Worm (Caenorhabditis elegans): ENCODE results near the gene ZK1127.3.
"Not testable (repeated sequence)": the region's sequence is repeated elsewhere in the genome, so short reads cannot be mapped to it uniquely, and the experiment has no call there.

The ZK1127.3 gene

DNA sequence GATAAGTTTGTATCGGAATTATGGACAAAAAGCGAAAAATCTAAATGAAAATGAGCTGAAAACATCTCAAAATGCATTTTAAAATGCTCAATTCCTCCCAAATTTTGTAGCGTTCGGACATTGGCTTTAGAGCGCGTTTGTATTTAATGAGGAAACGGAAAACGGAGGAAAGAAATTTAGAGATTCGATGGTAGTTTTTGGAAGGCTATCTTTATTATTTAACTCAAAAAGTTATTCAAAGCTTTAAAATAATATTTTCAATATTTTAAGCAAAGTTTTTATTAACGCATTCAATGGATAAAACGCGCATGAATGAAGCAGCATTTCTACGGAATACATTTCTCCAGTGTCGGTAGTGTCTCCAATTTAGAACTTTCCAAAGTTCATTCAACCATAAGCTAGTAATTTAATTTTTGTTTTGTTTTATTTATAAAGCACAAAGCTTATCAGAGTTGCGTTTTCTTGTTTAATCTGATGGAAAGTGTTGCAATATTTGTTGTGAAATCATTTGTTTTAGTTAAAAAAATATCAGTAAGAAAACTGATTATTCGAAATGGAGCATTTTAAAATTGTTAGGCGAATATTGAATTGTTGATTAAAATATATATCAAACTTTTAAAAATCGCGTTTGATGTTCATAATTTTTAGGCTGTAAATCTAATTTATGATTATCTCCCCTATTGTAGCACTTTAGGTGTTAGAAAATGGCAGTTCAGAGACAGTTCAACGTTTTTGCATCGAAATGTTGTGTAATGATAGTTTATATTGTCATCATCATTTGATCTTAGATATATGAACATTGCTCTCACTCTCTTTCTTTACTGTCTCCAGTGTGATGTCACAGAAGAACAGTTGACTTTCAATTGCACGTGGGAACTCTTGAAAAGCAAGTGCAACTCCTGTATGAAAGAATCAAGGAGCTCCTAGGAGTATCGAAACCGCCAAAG, 17.8 kb downstream of the ZK1127.3 start (continued):
- TF ChIP-seq sox-2 (GFP tag; IDR thresholded peaks at IDR 0.05) (no peak), ceh-18 (tag; optimal IDR thresholded peaks at IDR 0.05) (peak; percentile 51), ahr-1 (tag; optimal IDR thresholded peaks at IDR 0.05) (peak; percentile 69), ceh-31 (tag; optimal IDR thresholded peaks at IDR 0.05) (peak; percentile 97), hlh-8 (tag; optimal IDR thresholded peaks at IDR 0.05) (peak; percentile 59), nfya-1 (tag; optimal IDR thresholded peaks at IDR 0.05) (peak; percentile 39), tbx-7 (tag; optimal IDR thresholded peaks at IDR 0.05) (peak; percentile 81), dve-1 (tag; optimal IDR thresholded peaks at IDR 0.05) (no peak), syd-9 (tag; optimal IDR thresholded peaks at IDR 0.05) (peak; percentile 51), ceh-2 (tag; optimal IDR thresholded peaks at IDR 0.05) (peak; percentile 84), ceh-14 (tag; optimal IDR thresholded peaks at IDR 0.05) (peak; percentile 65), F13H6.1 (tag; optimal IDR thresholded peaks at IDR 0.05) (peak; percentile 61), zip-5 (tag; optimal IDR thresholded peaks at IDR 0.05) (peak; percentile 89), ztf-16 (tag; optimal IDR thresholded peaks at IDR 0.05) (peak; percentile 59), tbx-2 (tag; optimal IDR thresholded peaks at IDR 0.05) (peak; percentile 76), eyg-1 (tag; optimal IDR thresholded peaks at IDR 0.05) (no peak), fkh-10 (GFP tag; optimal IDR thresholded peaks at IDR 0.05) (no peak), pat-9 (tag; optimal IDR thresholded peaks at IDR 0.05) (no peak)

- no peak for TF ChIP-seq K02D7.2 (tag; optimal IDR thresholded peaks at IDR 0.05)
- TF ChIP-seq madf-2 (tag; optimal IDR thresholded peaks at IDR 0.05), result no peak
- TF ChIP-seq nfya-1 (tag; optimal IDR thresholded peaks at IDR 0.05), result no peak
Measured at ce11 chrII:7073537-7073913, 18.4 kb downstream of the ZK1127.3 start, which contains the start of gene kat-1. kat-1 (plus strand) TSS chrII:7073814.

ce11 chrII:7075564-7076228, 20.6 kb downstream of the ZK1127.3 start, which contains the start of gene T02G5.7:
T02G5.7 (plus strand) TSS chrII:7075614.
- TF ChIP-seq tbx-2 (tag; optimal IDR thresholded peaks at IDR 0.05), result no peak
- no peak for TF ChIP-seq unc-55 (GFP tag; optimal IDR thresholded peaks at IDR 0.05)
- TF ChIP-seq pha-2 (tag; optimal IDR thresholded peaks at IDR 0.05), result no peak
- no peak for TF ChIP-seq lin-11 (tag; optimal IDR thresholded peaks at IDR 0.05)
- TF ChIP-seq dve-1 (tag; optimal IDR thresholded peaks at IDR 0.05), result no peak
- TF ChIP-seq mec-3 (tag; optimal IDR thresholded peaks at IDR 0.05; ENCODE audit: borderline replicate concordance), result no peak
- no peak for TF ChIP-seq nhr-11 (tag; optimal IDR thresholded peaks at IDR 0.05)
- no peak for TF ChIP-seq pag-3 (tag; optimal IDR thresholded peaks at IDR 0.05; ENCODE audit: borderline replicate concordance)
- no peak for TF ChIP-seq rnt-1 (tag; optimal IDR thresholded peaks at IDR 0.05)
- TF ChIP-seq ceh-6 (GFP tag; optimal IDR thresholded peaks at IDR 0.05), result no peak
- TF ChIP-seq K02D7.2 (tag; optimal IDR thresholded peaks at IDR 0.05), result no peak
- TF ChIP-seq madf-2 (tag; optimal IDR thresholded peaks at IDR 0.05), result no peak
- no peak for TF ChIP-seq ceh-22 (tag; optimal IDR thresholded peaks at IDR 0.05)
- TF ChIP-seq ama-1 (optimal IDR thresholded peaks at IDR 0.05), result no peak
- no peak for TF ChIP-seq lim-6 (tag; optimal IDR thresholded peaks at IDR 0.05)
- no peak for TF ChIP-seq F13H6.1 (tag; optimal IDR thresholded peaks at IDR 0.05)

DNA sequence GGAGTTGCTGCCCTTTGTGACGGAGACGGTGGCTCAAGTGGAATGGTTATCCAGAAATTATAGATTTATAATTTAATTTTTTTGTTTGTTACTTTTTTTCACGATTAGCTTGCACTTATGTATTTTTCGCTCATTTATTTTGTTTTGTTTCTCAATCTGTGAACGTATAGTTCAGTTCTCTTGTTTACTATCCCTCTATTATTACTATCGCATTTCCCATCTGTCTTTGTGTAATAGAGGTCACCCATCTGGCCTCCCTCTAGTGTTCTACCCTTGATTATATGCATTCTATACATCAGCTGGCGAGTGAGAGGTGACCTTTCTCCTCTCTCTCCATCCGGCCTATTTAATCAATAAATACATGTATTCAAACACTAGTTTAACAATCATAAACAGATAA, 28.9 kb downstream of the ZK1127.3 start, which contains the start of the genes T02G5.14 and T02G5.15:
T02G5.14 (plus strand) TSS at position 301 of the 400 bp plus-strand sequence.
T02G5.15 (plus strand) TSS at position 301 of the 400 bp plus-strand sequence.
- TF ChIP-seq unc-86, ceh-24, Y22D7AL.16 (tag; optimal IDR thresholded peaks at IDR 0.05): not testable (repeated sequence)

All from whole organism, late embryonic.